Fruit fly (Drosophila melanogaster) whole organism, embryonic: ENCODE data around the gene ZnT63C.

Experiments used
- Asciz ChIP-seq: fragments of 200-800 bp; sonication (Bioruptor generic); optimal IDR thresholded peaks from 2 replicates; lab custom pipeline; 2017; ENCODE audit warnings: missing biosample characterization, mild to moderate bottlenecking, missing genetic modification characterization, missing genetic modification reagents
- BEAF-32 ChIP-seq: fragments of 200-800 bp; sonication (Bioruptor generic); optimal IDR thresholded peaks from 3 replicates; lab custom pipeline; 2017; ENCODE audit warnings: missing biosample characterization, missing genetic modification characterization, mild to moderate bottlenecking, moderate library complexity, missing genetic modification reagents
- CG11695 ChIP-seq: fragments of 200-800 bp; sonication (Bioruptor generic); IDR thresholded peaks from 3 replicates; pipeline ENCODE4 v1.3.6; 2022; ENCODE audit warnings: missing biosample characterization, missing genetic modification characterization
- CG12155 ChIP-seq: fragments of 200-800 bp; sonication (Bioruptor generic); optimal IDR thresholded peaks from 3 replicates; lab custom pipeline; 2016; ENCODE audit warnings: missing biosample characterization, missing genetic modification characterization
- CG12236 ChIP-seq: fragments of 200-800 bp; sonication (Bioruptor generic); optimal IDR thresholded peaks from 2 replicates; lab custom pipeline; 2016; ENCODE audit warnings: missing biosample characterization, missing genetic modification characterization
- CG12744 ChIP-seq: fragments of 200-800 bp; sonication (Bioruptor generic); optimal IDR thresholded peaks from 2 replicates; lab custom pipeline; 2016; ENCODE audit warnings: missing biosample characterization, missing genetic modification characterization
- CG12769 ChIP-seq: fragments of 200-800 bp; sonication (Bioruptor generic); optimal IDR thresholded peaks from 2 replicates; lab custom pipeline; 2019; ENCODE audit warnings: missing biosample characterization, mild to moderate bottlenecking, missing genetic modification characterization, moderate library complexity
- CG13123 ChIP-seq: fragments of 200-800 bp; sonication (Bioruptor generic); optimal IDR thresholded peaks from 2 replicates; lab custom pipeline; 2016; ENCODE audit warnings: missing biosample characterization, missing genetic modification characterization
- CG14014 ChIP-seq: fragments of 200-800 bp; sonication (Bioruptor generic); IDR thresholded peaks from 2 replicates; pipeline ENCODE4 v1.3.6; 2022; ENCODE audit warnings: missing biosample characterization, missing genetic modification characterization
- CG14050 ChIP-seq: fragments of 200-800 bp; sonication (Bioruptor generic); IDR thresholded peaks from 3 replicates; pipeline ENCODE4 v1.3.6; 2022; ENCODE audit warnings: missing biosample characterization, missing genetic modification characterization
- CG14965 ChIP-seq: fragments of 200-800 bp; sonication (Bioruptor generic); optimal IDR thresholded peaks from 2 replicates; lab custom pipeline; 2016; ENCODE audit warnings: missing biosample characterization, missing genetic modification characterization, borderline replicate concordance
- CG15011 ChIP-seq: fragments of 200-800 bp; sonication (Bioruptor generic); optimal IDR thresholded peaks from 3 replicates; lab custom pipeline; 2018; ENCODE audit warnings: missing biosample characterization, mild to moderate bottlenecking, missing genetic modification characterization
- CG15696 ChIP-seq: fragments of 200-800 bp; sonication (Bioruptor generic); optimal IDR thresholded peaks from 2 replicates; lab custom pipeline; 2019; ENCODE audit warnings: missing biosample characterization, mild to moderate bottlenecking, missing genetic modification characterization, moderate library complexity
- CG17385 ChIP-seq: fragments of 200-800 bp; sonication (Bioruptor generic); optimal IDR thresholded peaks from 3 replicates; lab custom pipeline; 2018; ENCODE audit warnings: missing biosample characterization, mild to moderate bottlenecking, missing genetic modification characterization
- CG17612 ChIP-seq: fragments of 200-800 bp; sonication (Bioruptor generic); IDR thresholded peaks from 2 replicates; pipeline ENCODE4 v1.3.6; 2022; ENCODE audit warnings: missing biosample characterization, missing genetic modification characterization
- CG17912 ChIP-seq: fragments of 200-800 bp; sonication (Bioruptor generic); optimal IDR thresholded peaks from 2 replicates; lab custom pipeline; 2018; ENCODE audit warnings: missing biosample characterization, mild to moderate bottlenecking, missing genetic modification characterization
- CG18262 ChIP-seq: fragments of 200-800 bp; optimal IDR thresholded peaks from 3 replicates; lab custom pipeline; 2019; ENCODE audit warnings: missing biosample characterization, mild to moderate bottlenecking, missing genetic modification characterization, moderate library complexity
- CG18619 ChIP-seq: fragments of 200-800 bp; sonication (Bioruptor generic); optimal IDR thresholded peaks from 3 replicates; lab custom pipeline; 2017; ENCODE audit warnings: missing biosample characterization, mild to moderate bottlenecking, missing genetic modification characterization
- CG2120 ChIP-seq: fragments of 200-800 bp; sonication (Bioruptor generic); optimal IDR thresholded peaks from 3 replicates; lab custom pipeline; 2016; ENCODE audit warnings: missing biosample characterization, missing genetic modification characterization
- CG3065 ChIP-seq: fragments of 200-800 bp; sonication (Bioruptor generic); optimal IDR thresholded peaks from 2 replicates; lab custom pipeline; 2016; ENCODE audit warnings: missing biosample characterization, missing genetic modification characterization
- CG34224 ChIP-seq: fragments of 200-800 bp; sonication (Bioruptor generic); IDR thresholded peaks from 3 replicates; pipeline ENCODE4 v1.3.6; 2022; ENCODE audit warnings: missing biosample characterization, missing genetic modification characterization; ENCODE audit not compliant: partially characterized antibody
- CG42726 ChIP-seq: fragments of 200-800 bp; sonication (Bioruptor generic); IDR thresholded peaks from 2 replicates; pipeline ENCODE4 v1.3.6; 2022; ENCODE audit warnings: missing biosample characterization, missing genetic modification characterization; ENCODE audit not compliant: partially characterized antibody
- CG4404 ChIP-seq: fragments of 200-800 bp; sonication (Bioruptor generic); IDR thresholded peaks from 2 replicates; pipeline ENCODE4 v1.3.6; 2022; ENCODE audit warnings: missing biosample characterization, missing genetic modification characterization
- CG4424 ChIP-seq: fragments of 200-800 bp; sonication (Bioruptor generic); optimal IDR thresholded peaks from 3 replicates; lab custom pipeline; 2016; ENCODE audit warnings: missing biosample characterization, missing genetic modification characterization
- CG4707 ChIP-seq: fragments of 200-800 bp; sonication (Bioruptor generic); optimal IDR thresholded peaks from 2 replicates; lab custom pipeline; 2018; ENCODE audit warnings: missing biosample characterization, mild to moderate bottlenecking, missing genetic modification characterization, moderate library complexity
- CG4820 ChIP-seq: fragments of 200-800 bp; sonication (Bioruptor generic); optimal IDR thresholded peaks from 3 replicates; lab custom pipeline; 2016; ENCODE audit warnings: missing biosample characterization, missing genetic modification characterization
- CG9932 ChIP-seq: fragments of 200-800 bp; sonication (Bioruptor generic); IDR thresholded peaks from 2 replicates; pipeline ENCODE4 v1.3.6; 2022; ENCODE audit warnings: missing biosample characterization, missing genetic modification characterization
- Dek ChIP-seq: fragments of 200-800 bp; sonication (Bioruptor generic); optimal IDR thresholded peaks from 3 replicates; lab custom pipeline; 2019; ENCODE audit warnings: missing biosample characterization, mild to moderate bottlenecking, missing genetic modification characterization, moderate library complexity
- Dip3 ChIP-seq: fragments of 200-800 bp; sonication (Bioruptor generic); optimal IDR thresholded peaks from 3 replicates; lab custom pipeline; 2016; ENCODE audit warnings: missing biosample characterization, missing genetic modification characterization
- Drgx ChIP-seq: fragments of 200-800 bp; sonication (Bioruptor generic); IDR thresholded peaks from 2 replicates; pipeline ENCODE4 v1.3.6; 2022; ENCODE audit warnings: missing biosample characterization, missing genetic modification characterization
- H2.0 ChIP-seq: fragments of 200-800 bp; sonication (Bioruptor generic); IDR thresholded peaks from 2 replicates; pipeline ENCODE4 v1.3.6; 2022; ENCODE audit warnings: missing biosample characterization, missing genetic modification characterization
- HLH54F ChIP-seq: fragments of 200-800 bp; sonication (Bioruptor generic); optimal IDR thresholded peaks from 3 replicates; lab custom pipeline; 2016; ENCODE audit warnings: missing biosample characterization, missing genetic modification characterization
- Vsx1 ChIP-seq: fragments of 200-800 bp; sonication (Bioruptor generic); optimal IDR thresholded peaks from 2 replicates; lab custom pipeline; 2017; ENCODE audit warnings: missing biosample characterization, mild to moderate bottlenecking, missing genetic modification characterization, missing genetic modification reagents
- aop ChIP-seq: fragments of 200-800 bp; sonication (Bioruptor generic); IDR thresholded peaks from 2 replicates; pipeline ENCODE4 v1.3.6; 2022; ENCODE audit warnings: missing biosample characterization, missing genetic modification characterization
- ato ChIP-seq: fragments of 200-800 bp; sonication (Bioruptor generic); IDR thresholded peaks from 2 replicates; pipeline ENCODE4 v1.3.6; 2022; ENCODE audit warnings: missing biosample characterization, missing genetic modification characterization; ENCODE audit not compliant: partially characterized antibody
- bcd ChIP-seq: fragments of 200-800 bp; sonication (Bioruptor generic); optimal IDR thresholded peaks from 2 replicates; lab custom pipeline; 2017; ENCODE audit warnings: missing biosample characterization, mild to moderate bottlenecking, missing genetic modification characterization
- dan ChIP-seq: fragments of 200-800 bp; sonication (Bioruptor generic); IDR thresholded peaks from 2 replicates; pipeline ENCODE4 v1.3.6; 2022; ENCODE audit warnings: missing biosample characterization, missing genetic modification characterization
- dysf ChIP-seq: fragments of 200-800 bp; sonication (Bioruptor generic); IDR thresholded peaks from 3 replicates; pipeline ENCODE4 v1.3.6; 2022; ENCODE audit warnings: missing biosample characterization, missing genetic modification characterization
- emc ChIP-seq: fragments of 200-800 bp; sonication (Bioruptor generic); optimal IDR thresholded peaks from 2 replicates; lab custom pipeline; 2016; ENCODE audit warnings: missing biosample characterization, missing genetic modification characterization
- eve ChIP-seq, 2 experiments: fragments of >200 bp; optimal IDR thresholded peaks; 2 replicates each; lab custom pipeline; 2017; ENCODE audit warnings: missing biosample characterization in 2 of 2, missing genetic modification characterization in 2 of 2
- hbn ChIP-seq: fragments of 200-800 bp; sonication (Bioruptor generic); IDR thresholded peaks from 2 replicates; pipeline ENCODE4 v1.3.6; 2022; ENCODE audit warnings: missing biosample characterization, missing genetic modification characterization; ENCODE audit not compliant: partially characterized antibody
- kni ChIP-seq: fragments of 200-800 bp; sonication (Bioruptor generic); optimal IDR thresholded peaks from 3 replicates; lab custom pipeline; 2017; ENCODE audit warnings: mild to moderate bottlenecking, missing biosample characterization, missing genetic modification reagents, missing genetic modification characterization
- mld ChIP-seq: fragments of 200-800 bp; sonication (Bioruptor generic); IDR thresholded peaks from 3 replicates; pipeline ENCODE4 v1.3.6; 2022; ENCODE audit warnings: missing biosample characterization, missing genetic modification characterization; ENCODE audit not compliant: partially characterized antibody
- nmo ChIP-seq: fragments of 200-800 bp; sonication (Bioruptor generic); optimal IDR thresholded peaks from 2 replicates; lab custom pipeline; 2018; ENCODE audit warnings: missing biosample characterization, mild to moderate bottlenecking, missing genetic modification characterization, moderate library complexity
- rib ChIP-seq: fragments of 200-800 bp; sonication (Bioruptor generic); IDR thresholded peaks from 2 replicates; pipeline ENCODE4 v1.3.6; 2022; ENCODE audit warnings: missing biosample characterization, missing genetic modification characterization
- salm ChIP-seq: fragments of 200-800 bp; sonication (Bioruptor generic); optimal IDR thresholded peaks from 2 replicates; lab custom pipeline; 2018; ENCODE audit warnings: missing biosample characterization, mild to moderate bottlenecking, missing genetic modification characterization
- sima ChIP-seq: fragments of 200-800 bp; sonication (Bioruptor generic); optimal IDR thresholded peaks from 2 replicates; lab custom pipeline; 2016; ENCODE audit warnings: missing biosample characterization, missing genetic modification characterization
- slou ChIP-seq: fragments of 200-800 bp; sonication (Bioruptor generic); optimal IDR thresholded peaks from 3 replicates; lab custom pipeline; 2016; ENCODE audit warnings: missing biosample characterization, missing genetic modification characterization
- ttk ChIP-seq: fragments of 200-800 bp; sonication (Bioruptor generic); IDR thresholded peaks from 2 replicates; pipeline ENCODE4 v2.1.2; 2022; ENCODE audit warnings: missing biosample characterization, missing genetic modification characterization
- zfh1 ChIP-seq: fragments of 200-800 bp; sonication (Bioruptor generic); IDR thresholded peaks from 3 replicates; pipeline ENCODE4 v1.3.6; 2022; ENCODE audit warnings: missing biosample characterization, missing genetic modification characterization

Gene ZnT63C

DNA sequence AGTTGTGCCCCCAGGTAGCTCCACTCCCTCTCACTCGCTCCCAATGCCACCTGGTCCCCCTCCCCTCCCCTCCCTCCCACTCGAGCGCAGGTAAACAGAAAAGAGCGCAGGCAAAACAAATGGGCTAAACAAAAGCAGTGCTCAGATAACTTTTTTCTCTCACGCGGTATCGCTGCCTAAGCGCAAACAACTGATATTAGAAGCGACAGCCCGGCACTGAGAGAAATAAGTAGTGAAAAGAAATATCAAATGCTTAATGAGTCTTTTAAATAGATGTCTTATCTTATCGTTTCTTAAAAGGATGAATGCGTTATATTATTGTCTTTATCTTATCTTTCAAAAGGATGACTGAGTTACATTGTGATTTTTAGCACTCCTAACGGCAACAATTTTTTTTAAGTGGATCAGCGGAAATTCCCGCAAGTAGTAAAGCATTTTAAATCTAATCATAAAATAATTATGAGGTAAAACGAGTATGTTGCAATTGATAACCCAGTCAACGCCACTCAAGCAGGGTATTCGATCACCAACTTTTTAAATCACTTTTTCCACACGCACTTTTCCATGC, 2.3 kb upstream of the ZnT63C start (continued):
- TF ChIP-seq CG17912 (GFP tag; lab: Kevin White, UChicago) (peak; percentile 36), ato (no peak), kni (peak; percentile 85), CG18262 (tag; lab: Kevin White, UChicago) (peak; percentile 94), HLH54F (GFP tag; lab: Kevin White, UChicago) (peak; percentile 84), zfh1 (GFP tag; lab: Robert Waterston, UW) (peak; percentile 89), BEAF-32 (GFP tag; lab: Kevin White, UChicago) (no peak), CG12155 (GFP tag; lab: Kevin White, UChicago) (peak; percentile 84), aop (GFP tag; lab: Robert Waterston, UW) (peak; percentile 55; the same call in 1 of the 2 replicates), hbn (GFP tag; lab: Robert Waterston, UW) (0 out of 2 replicates have a peak, but pooled peaks have one; percentile 19), eve (GFP tag; optimal IDR thresholded peaks at IDR 0.05; lab: Kevin White, UChicago) (peak in 1 of 2 experiments; percentile 96), CG4404 (GFP tag; lab: Robert Waterston, UW) (peak; percentile 59), CG17612 (peak; percentile 60; the same call in 1 of the 2 replicates), CG18619 (peak; percentile 83), ttk (peak; percentile 85), CG17385 (GFP tag; lab: Kevin White, UChicago) (peak; percentile 91), CG4424 (GFP tag; lab: Kevin White, UChicago) (peak; percentile 92), CG11695 (GFP tag; lab: Robert Waterston, UW) (peak; percentile 94), emc (GFP tag; lab: Kevin White, UChicago) (peak; percentile 74), dysf (GFP tag; lab: Robert Waterston, UW) (peak; percentile 91), Asciz (GFP tag; lab: Kevin White, UChicago) (peak; percentile 91), sima (GFP tag; lab: Kevin White, UChicago) (peak; percentile 80), dan (GFP tag; lab: Robert Waterston, UW) (peak; percentile 32; the same call in 1 of the 2 replicates), Vsx1 (GFP tag; lab: Kevin White, UChicago) (peak; percentile 72), CG2120 (GFP tag; lab: Kevin White, UChicago) (peak; percentile 94), CG14050 (GFP tag; lab: Robert Waterston, UW) (peak; percentile 84), rib (peak; percentile 81), Dek (tag; lab: Kevin White, UChicago) (peak; percentile 91), bcd (GFP tag; lab: Kevin White, UChicago) (peak; percentile 88), CG4820 (GFP tag; lab: Kevin White, UChicago) (peak; percentile 90), CG3065 (GFP tag; lab: Kevin White, UChicago) (peak; percentile 69), CG14014 (GFP tag; lab: Robert Waterston, UW) (peak; percentile 92), CG14965 (GFP tag; lab: Kevin White, UChicago) (peak; percentile 61), slou (GFP tag; lab: Kevin White, UChicago) (peak; percentile 57), CG15011 (GFP tag; lab: Kevin White, UChicago) (peak; percentile 84), CG15696 (peak; percentile 58), H2.0 (GFP tag; lab: Robert Waterston, UW) (peak; percentile 89), CG4707 (GFP tag; lab: Kevin White, UChicago) (peak; percentile 74), Drgx (GFP tag; lab: Robert Waterston, UW) (peak; percentile 73), CG12744 (GFP tag; lab: Kevin White, UChicago) (peak; percentile 79), CG9932 (GFP tag; lab: Robert Waterston, UW) (peak; percentile 70), Dip3 (GFP tag; lab: Kevin White, UChicago) (peak; percentile 83), mld (GFP tag; lab: Robert Waterston, UW) (no peak), CG42726 (GFP tag; lab: Robert Waterston, UW) (no peak), CG34224 (GFP tag; lab: Robert Waterston, UW) (no peak), CG13123 (peak; percentile 72), nmo (GFP tag; lab: Kevin White, UChicago) (peak; percentile 93), CG12236 (GFP tag; lab: Kevin White, UChicago) (peak; percentile 69), salm (peak; percentile 91), CG12769 (tag; lab: Kevin White, UChicago) (peak; percentile 85)
